Worm (Caenorhabditis elegans): ENCODE data around the gene nas-20.

nas-20 gene

DNA sequence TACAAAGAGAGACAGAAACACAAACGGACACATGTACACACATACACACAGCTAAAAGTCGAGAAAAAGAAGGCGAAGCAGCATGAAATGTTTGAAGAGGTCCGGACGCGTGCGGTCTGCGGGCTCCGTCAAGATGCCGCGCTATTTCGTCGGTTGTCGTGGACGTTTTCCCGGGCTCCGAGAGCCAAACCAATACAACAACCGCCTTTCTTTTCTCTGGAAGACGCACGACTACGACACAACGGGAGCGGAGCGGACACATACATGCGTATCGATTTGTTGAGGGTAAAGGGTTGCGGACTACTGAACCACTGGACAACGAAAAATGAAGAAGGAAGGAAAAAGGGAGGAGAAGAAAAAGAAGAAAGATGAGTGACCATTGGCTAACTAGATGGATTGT, 26.7 kb downstream of the nas-20 start:
- TF ChIP-seq F55B11.4 (tag; optimal IDR thresholded peaks at IDR 0.05; ENCODE audit: borderline replicate concordance, insufficient read depth) (no peak), madf-10 (tag; optimal IDR thresholded peaks at IDR 0.05) (peak; percentile 33), zfh-2 (GFP tag; conservative IDR thresholded peaks at IDR 0.05) (peak; percentile 82), snpc-1.3 (tag; optimal IDR thresholded peaks at IDR 0.05; ENCODE audit: insufficient read depth) (no peak), ceh-79 (tag; optimal IDR thresholded peaks at IDR 0.05) (no peak), cebp-2 (GFP tag; IDR thresholded peaks at IDR 0.05) (0 out of 2 replicates have a peak, but pooled peaks have one; percentile 37), egl-44 (GFP tag; IDR thresholded peaks at IDR 0.05) (no peak)

- TF ChIP-seq tbx-9 (tag; optimal IDR thresholded peaks at IDR 0.05; ENCODE audit: borderline replicate concordance) (no peak), hlh-12 (tag; optimal IDR thresholded peaks at IDR 0.05) (no peak), somi-1 (GFP tag; optimal IDR thresholded peaks at IDR 0.05) (no peak)
Measured at ce11 chrV:11443503-11443902, 28.6 kb downstream of the nas-20 start, which contains the start of gene F57B7.2. Gene F57B7.2 (minus strand): TSS chrV:11443603.

DNA sequence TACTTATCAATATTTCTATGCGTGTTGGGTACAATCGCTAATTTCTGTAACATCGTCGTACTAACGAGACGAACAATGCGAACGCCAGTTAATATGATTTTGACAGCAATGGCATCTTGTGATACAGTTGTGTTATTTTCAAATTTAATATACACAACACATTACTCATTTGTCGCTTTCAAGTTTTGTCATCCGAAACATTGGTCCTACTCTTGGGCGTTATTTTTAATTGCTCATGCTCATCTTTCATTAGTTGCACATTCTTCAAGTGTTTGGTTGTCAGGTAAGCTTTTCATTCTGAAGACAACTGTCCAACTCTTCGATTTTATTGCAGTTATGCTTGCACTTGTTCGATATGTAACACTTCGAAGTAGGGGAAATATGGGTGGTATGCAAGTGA, 32.9 kb downstream of the nas-20 start:
- TF ChIP-seq ama-1 (optimal IDR thresholded peaks at IDR 0.05), result no peak
- no peak for TF ChIP-seq ama-1 (GFP tag; optimal IDR thresholded peaks at IDR 0.05)
- no peak for TF ChIP-seq madf-3 (GFP tag; IDR thresholded peaks at IDR 0.05)

DNA sequence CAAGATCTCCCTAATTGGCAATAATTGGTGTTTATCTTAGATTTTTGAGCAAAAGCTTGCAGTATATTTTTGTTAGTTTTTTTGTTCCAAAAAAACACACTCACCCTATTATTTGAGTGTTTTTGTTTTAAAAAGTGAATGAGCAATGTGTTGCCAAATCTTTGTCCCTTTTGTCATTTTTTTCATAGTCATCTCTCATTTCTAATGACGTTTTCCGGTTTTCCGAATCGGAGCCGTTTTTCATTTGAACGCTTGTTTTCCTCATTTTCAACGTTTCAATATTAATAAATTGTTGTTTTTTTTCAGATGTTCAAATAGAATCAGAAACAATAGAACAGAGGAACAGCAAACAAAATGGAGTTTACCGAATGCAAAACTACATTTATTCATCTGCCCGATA, 33.6 kb downstream of the nas-20 start, which contains the start of gene dmsr-1:
Gene dmsr-1, plus strand, starts transcription at position 301 of the 400 bp plus-strand sequence.
- TF ChIP-seq nhr-27 (tag; optimal IDR thresholded peaks at IDR 0.05) (no peak), snpc-1.3 (tag; optimal IDR thresholded peaks at IDR 0.05; ENCODE audit: insufficient read depth) (no peak), B0035.1 (tag; optimal IDR thresholded peaks at IDR 0.05) (no peak), C17E4.6 (GFP tag; IDR thresholded peaks at IDR 0.05) (no peak), B0019.2 (GFP tag; conservative IDR thresholded peaks at IDR 0.05) (no peak), T26A5.8 (tag; optimal IDR thresholded peaks at IDR 0.05) (no peak)

DNA sequence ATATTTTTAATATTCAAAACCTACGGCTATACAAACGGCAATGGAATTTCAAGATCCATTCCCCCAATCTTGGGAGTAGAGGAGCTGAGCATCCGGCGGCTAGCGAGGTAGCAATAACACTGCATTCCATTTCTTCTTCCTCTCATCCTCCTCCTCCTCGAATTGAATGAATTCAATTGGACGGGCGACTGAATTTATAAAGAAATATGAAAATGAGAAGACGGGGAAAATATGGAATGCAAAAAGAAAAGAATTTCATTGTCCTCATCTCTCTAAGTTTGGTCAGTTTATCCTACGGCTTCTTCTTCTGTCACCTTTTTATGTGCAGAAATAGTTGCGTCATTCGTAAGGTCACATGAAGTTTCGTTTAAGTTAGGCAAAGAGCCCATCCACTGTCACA, 35.7 kb downstream of the nas-20 start:
- TF ChIP-seq sptf-2 (GFP tag; optimal IDR thresholded peaks at IDR 0.05), result no peak
- no peak for TF ChIP-seq ceh-27 (GFP tag; optimal IDR thresholded peaks at IDR 0.05)
- TF ChIP-seq ceh-79 (tag; optimal IDR thresholded peaks at IDR 0.05), result no peak
- TF ChIP-seq bed-2 (GFP tag; IDR thresholded peaks at IDR 0.05), result no peak
- no peak for TF ChIP-seq repo-1 (tag; optimal IDR thresholded peaks at IDR 0.05)
- no peak for TF ChIP-seq snpc-4 (GFP tag; optimal IDR thresholded peaks at IDR 0.05)
- no peak for TF ChIP-seq snpc-4 (tag; optimal IDR thresholded peaks at IDR 0.05)
- TF ChIP-seq rcor-1 (GFP tag; IDR thresholded peaks at IDR 0.05), result no peak

- no peak for TF ChIP-seq athp-1 (tag; optimal IDR thresholded peaks at IDR 0.05)
- TF ChIP-seq lin-35 (GFP tag; optimal IDR thresholded peaks at IDR 0.05), result no peak
- no peak for TF ChIP-seq ekl-4 (GFP tag; IDR thresholded peaks at IDR 0.05)
- no peak for TF ChIP-seq nfyb-1 (GFP tag; IDR thresholded peaks at IDR 0.05)
- no peak for TF ChIP-seq unc-130 (GFP tag; optimal IDR thresholded peaks at IDR 0.05)
- TF ChIP-seq B0261.1 (tag; optimal IDR thresholded peaks at IDR 0.05), result no peak
- TF ChIP-seq hrde-1 (tag; optimal IDR thresholded peaks at IDR 0.05; ENCODE audit: borderline replicate concordance), result no peak
- no peak for TF ChIP-seq cebp-2 (GFP tag; IDR thresholded peaks at IDR 0.05)
- no peak for TF ChIP-seq snpc-4 (GFP tag; optimal IDR thresholded peaks at IDR 0.05)
- no peak for TF ChIP-seq snpc-4 (tag; optimal IDR thresholded peaks at IDR 0.05)
- no peak for TF ChIP-seq F57A8.1 (GFP tag; optimal IDR thresholded peaks at IDR 0.05)
- no peak for TF ChIP-seq attf-6 (GFP tag; IDR thresholded peaks at IDR 0.05)
- TF ChIP-seq F10E7.11 (tag; optimal IDR thresholded peaks at IDR 0.05), result no peak
- no peak for TF ChIP-seq tbp1 (GFP tag; optimal IDR thresholded peaks at IDR 0.05)
- TF ChIP-seq Y53F4B.3 (GFP tag; IDR thresholded peaks at IDR 0.05), result no peak
- no peak for TF ChIP-seq him-1 (tag; optimal IDR thresholded peaks at IDR 0.05)
- TF ChIP-seq bed-1 (GFP tag; IDR thresholded peaks at IDR 0.05), result no peak
- no peak for TF ChIP-seq lag-1 (GFP tag; IDR thresholded peaks at IDR 0.05)
Measured at ce11 chrV:11435242-11435641, 36.9 kb downstream of the nas-20 start.
